Fruit fly (Drosophila melanogaster) whole organism, embryonic: ENCODE results near the gene brm.

Experiments used
- Adf1 ChIP-seq: fragments of 200-800 bp; sonication (Bioruptor generic); IDR thresholded peaks from 2 replicates; pipeline ENCODE4 v1.3.6; 2022; ENCODE audit warnings: missing biosample characterization, missing genetic modification characterization
- CG10267 ChIP-seq: fragments of 200-800 bp; sonication (Bioruptor generic); optimal IDR thresholded peaks from 2 replicates; lab custom pipeline; 2018; ENCODE audit warnings: missing biosample characterization, mild to moderate bottlenecking, missing genetic modification characterization, moderate library complexity
- CG10431 ChIP-seq: fragments of 200-800 bp; sonication (Bioruptor generic); optimal IDR thresholded peaks from 3 replicates; lab custom pipeline; 2018; ENCODE audit warnings: missing biosample characterization, mild to moderate bottlenecking, missing genetic modification characterization
- CG11247 ChIP-seq: fragments of 200-800 bp; sonication (Bioruptor generic); IDR thresholded peaks from 2 replicates; pipeline ENCODE4 v1.3.6; 2022; ENCODE audit warnings: missing biosample characterization, missing genetic modification characterization
- CG17361 ChIP-seq: fragments of 200-800 bp; sonication (Bioruptor generic); IDR thresholded peaks from 3 replicates; pipeline ENCODE4 v1.3.6; 2022; ENCODE audit warnings: missing biosample characterization, missing genetic modification characterization
- CG2202 ChIP-seq: fragments of 200-800 bp; sonication (Bioruptor generic); optimal IDR thresholded peaks from 2 replicates; lab custom pipeline; 2018; ENCODE audit warnings: missing biosample characterization, mild to moderate bottlenecking, missing genetic modification characterization
- CG2678 ChIP-seq: fragments of 200-800 bp; sonication (Bioruptor generic); optimal IDR thresholded peaks from 3 replicates; lab custom pipeline; 2019; ENCODE audit warnings: missing biosample characterization, mild to moderate bottlenecking, missing genetic modification characterization, moderate library complexity
- CG32767 ChIP-seq: fragments of 200-800 bp; sonication (Bioruptor generic); IDR thresholded peaks from 2 replicates; pipeline ENCODE4 v1.3.6; 2022; ENCODE audit warnings: missing biosample characterization, missing genetic modification characterization
- CG33213 ChIP-seq: fragments of 200-800 bp; sonication (Bioruptor generic); optimal IDR thresholded peaks from 3 replicates; lab custom pipeline; 2016; ENCODE audit warnings: missing biosample characterization, missing genetic modification characterization
- CG4328 ChIP-seq: fragments of 200-800 bp; sonication (Bioruptor generic); optimal IDR thresholded peaks from 3 replicates; lab custom pipeline; 2017; ENCODE audit warnings: missing biosample characterization, missing genetic modification reagents, missing genetic modification characterization
- CG4707 ChIP-seq: fragments of 200-800 bp; sonication (Bioruptor generic); optimal IDR thresholded peaks from 2 replicates; lab custom pipeline; 2018; ENCODE audit warnings: missing biosample characterization, mild to moderate bottlenecking, missing genetic modification characterization, moderate library complexity
- CG4820 ChIP-seq: fragments of 200-800 bp; sonication (Bioruptor generic); optimal IDR thresholded peaks from 3 replicates; lab custom pipeline; 2016; ENCODE audit warnings: missing biosample characterization, missing genetic modification characterization
- CG6683 ChIP-seq: fragments of 200-800 bp; sonication (Bioruptor generic); optimal IDR thresholded peaks from 2 replicates; lab custom pipeline; 2017; ENCODE audit warnings: missing biosample characterization, mild to moderate bottlenecking, missing genetic modification characterization, missing genetic modification reagents
- CG6689 ChIP-seq: fragments of 200-800 bp; sonication (Bioruptor generic); IDR thresholded peaks from 2 replicates; pipeline ENCODE4 v1.3.6; 2022; ENCODE audit warnings: missing biosample characterization, missing genetic modification characterization
- CG7372 ChIP-seq: fragments of 200-800 bp; sonication (Bioruptor generic); IDR thresholded peaks from 2 replicates; pipeline ENCODE4 v1.3.6; 2022; ENCODE audit warnings: missing biosample characterization, missing genetic modification characterization
- CG8089 ChIP-seq: fragments of 200-800 bp; sonication (Bioruptor generic); optimal IDR thresholded peaks from 3 replicates; lab custom pipeline; 2016; ENCODE audit warnings: missing biosample characterization, missing genetic modification characterization
- CG8281 ChIP-seq: fragments of 200-800 bp; sonication (Bioruptor generic); optimal IDR thresholded peaks from 2 replicates; lab custom pipeline; 2018; ENCODE audit warnings: missing biosample characterization, mild to moderate bottlenecking, missing genetic modification characterization, moderate library complexity
- CG8388 ChIP-seq: fragments of 200-800 bp; sonication (Bioruptor generic); optimal IDR thresholded peaks from 2 replicates; lab custom pipeline; 2019; ENCODE audit warnings: missing biosample characterization, mild to moderate bottlenecking, missing genetic modification characterization, moderate library complexity
- CG9215 ChIP-seq: fragments of 200-800 bp; sonication (Bioruptor generic); IDR thresholded peaks from 2 replicates; pipeline ENCODE4 v1.3.6; 2022; ENCODE audit warnings: missing biosample characterization, missing genetic modification characterization
- CHES-1-like ChIP-seq: fragments of 200-800 bp; sonication (Bioruptor generic); optimal IDR thresholded peaks from 2 replicates; lab custom pipeline; 2016; ENCODE audit warnings: missing biosample characterization, missing genetic modification characterization
- Ets97D ChIP-seq: fragments of 200-800 bp; sonication (Bioruptor generic); optimal IDR thresholded peaks from 3 replicates; lab custom pipeline; 2016; ENCODE audit warnings: missing biosample characterization, missing genetic modification characterization
- Gug ChIP-seq: fragments of 200-800 bp; sonication (Bioruptor generic); IDR thresholded peaks from 4 replicates; pipeline ENCODE4 v1.3.6; 2022; ENCODE audit warnings: missing biosample characterization, missing genetic modification characterization
- H15 ChIP-seq: fragments of 200-800 bp; sonication (Bioruptor generic); IDR thresholded peaks from 3 replicates; pipeline ENCODE4 v1.3.6; 2022; ENCODE audit warnings: missing biosample characterization, missing genetic modification characterization
- HLH3B ChIP-seq: fragments of 200-800 bp; sonication (Bioruptor generic); IDR thresholded peaks from 2 replicates; pipeline ENCODE4 v1.3.6; 2022; ENCODE audit warnings: missing biosample characterization, missing genetic modification characterization
- HmgD ChIP-seq: fragments of 200-800 bp; sonication (Bioruptor generic); optimal IDR thresholded peaks from 3 replicates; lab custom pipeline; 2016; ENCODE audit warnings: missing biosample characterization, missing genetic modification characterization
- Hr51 ChIP-seq, 2 experiments: fragments of 200-800 bp; sonication (Bioruptor generic); optimal IDR thresholded peaks; 2 replicates in 1 of 2; 3 replicates in 1 of 2; lab custom pipeline; 2016 to 2018; ENCODE audit warnings: missing biosample characterization in 2 of 2, missing genetic modification characterization in 2 of 2, mild to moderate bottlenecking in 1 of 2, moderate library complexity in 1 of 2
- Hr78 ChIP-seq, 2 experiments: fragments of 200-800 bp in 1 of 2; fragments of >200 bp in 1 of 2; sonication (Bioruptor generic) in 1 of 2; optimal IDR thresholded peaks; 2 replicates each; lab custom pipeline; 2017 to 2019; ENCODE audit warnings: missing biosample characterization in 2 of 2, missing genetic modification characterization in 2 of 2, mild to moderate bottlenecking in 1 of 2, moderate library complexity in 1 of 2
- Max ChIP-seq: fragments of 200-800 bp; sonication (Bioruptor generic); optimal IDR thresholded peaks from 2 replicates; lab custom pipeline; 2016; ENCODE audit warnings: missing biosample characterization, mild to moderate bottlenecking, missing genetic modification characterization
- Nf-YA ChIP-seq: fragments of 200-800 bp; sonication (Bioruptor generic); IDR thresholded peaks from 2 replicates; pipeline ENCODE4 v1.3.6; 2022; ENCODE audit warnings: missing biosample characterization, missing genetic modification characterization
- Oaz ChIP-seq: fragments of 200-800 bp; sonication (Bioruptor generic); IDR thresholded peaks from 2 replicates; pipeline ENCODE4 v1.3.6; 2022; ENCODE audit warnings: missing biosample characterization, missing genetic modification characterization
- Spps ChIP-seq: fragments of 200-800 bp; sonication (Bioruptor generic); optimal IDR thresholded peaks from 2 replicates; lab custom pipeline; 2018; ENCODE audit warnings: missing biosample characterization, mild to moderate bottlenecking, missing genetic modification characterization
- Trl ChIP-seq, 3 experiments: fragments of >200 bp in 2 of 3; fragments of 200-800 bp in 1 of 3; sonication (Bioruptor generic) in 1 of 3; optimal IDR thresholded peaks; 2 replicates in 1 of 3; 3 replicates in 2 of 3; lab custom pipeline; 2016 to 2017; ENCODE audit warnings: missing biosample characterization in 1 of 3, missing genetic modification characterization in 1 of 3
- al ChIP-seq: fragments of 200-800 bp; sonication (Bioruptor generic); IDR thresholded peaks from 2 replicates; pipeline ENCODE4 v1.3.6; 2022; ENCODE audit warnings: missing biosample characterization, missing genetic modification characterization
- btn ChIP-seq: fragments of 200-800 bp; sonication (Bioruptor generic); optimal IDR thresholded peaks from 2 replicates; lab custom pipeline; 2016; ENCODE audit warnings: missing biosample characterization, missing genetic modification characterization
- cg ChIP-seq: fragments of 200-800 bp; sonication (Bioruptor generic); optimal IDR thresholded peaks from 3 replicates; lab custom pipeline; 2019; ENCODE audit warnings: missing biosample characterization, mild to moderate bottlenecking, missing genetic modification characterization, moderate library complexity
- chinmo ChIP-seq: fragments of 200-800 bp; sonication (Bioruptor generic); IDR thresholded peaks from 4 replicates; pipeline ENCODE4 v1.3.6; 2022; ENCODE audit warnings: missing biosample characterization, missing genetic modification characterization; ENCODE audit not compliant: partially characterized antibody
- cwo ChIP-seq: fragments of 200-800 bp; sonication (Bioruptor generic); optimal IDR thresholded peaks from 3 replicates; lab custom pipeline; 2017; ENCODE audit warnings: missing biosample characterization, missing genetic modification characterization, mild to moderate bottlenecking, moderate library complexity, missing genetic modification reagents
- dan ChIP-seq: fragments of 200-800 bp; sonication (Bioruptor generic); IDR thresholded peaks from 2 replicates; pipeline ENCODE4 v1.3.6; 2022; ENCODE audit warnings: missing biosample characterization, missing genetic modification characterization
- dpn ChIP-seq, 2 experiments: fragments of 200-800 bp; sonication (Bioruptor generic); optimal IDR thresholded peaks; 3 replicates each; lab custom pipeline; 2016; ENCODE audit warnings: missing biosample characterization in 2 of 2, missing genetic modification characterization in 2 of 2
- dysf ChIP-seq: fragments of 200-800 bp; sonication (Bioruptor generic); IDR thresholded peaks from 3 replicates; pipeline ENCODE4 v1.3.6; 2022; ENCODE audit warnings: missing biosample characterization, missing genetic modification characterization
- fd102C ChIP-seq: fragments of 200-800 bp; sonication (Bioruptor generic); optimal IDR thresholded peaks from 2 replicates; lab custom pipeline; 2018; ENCODE audit warnings: missing biosample characterization, mild to moderate bottlenecking, missing genetic modification characterization, moderate library complexity
- lov ChIP-seq, 2 experiments: fragments of 200-800 bp in 1 of 2; fragments of >200 bp in 1 of 2; sonication (Bioruptor generic) in 1 of 2; IDR thresholded peaks in 1 of 2; optimal IDR thresholded peaks in 1 of 2; 2 replicates in 1 of 2; 3 replicates in 1 of 2; pipeline versions ENCODE4 v1.3.6 to Lab custom; 2017 to 2022; ENCODE audit warnings: missing biosample characterization in 1 of 2, missing genetic modification characterization in 1 of 2
- peb ChIP-seq: fragments of 200-800 bp; sonication (Bioruptor generic); IDR thresholded peaks from 2 replicates; pipeline ENCODE4 v1.3.6; 2022; ENCODE audit warnings: missing biosample characterization, missing genetic modification characterization
- pita ChIP-seq: fragments of 200-800 bp; sonication (Bioruptor generic); optimal IDR thresholded peaks from 2 replicates; lab custom pipeline; 2017; ENCODE audit warnings: missing biosample characterization, mild to moderate bottlenecking, missing genetic modification characterization
- pum ChIP-seq: fragments of 200-800 bp; sonication (Bioruptor generic); optimal IDR thresholded peaks from 2 replicates; lab custom pipeline; 2016; ENCODE audit warnings: missing biosample characterization, missing genetic modification characterization
- sd ChIP-seq: fragments of 200-800 bp; sonication (Bioruptor generic); optimal IDR thresholded peaks from 3 replicates; lab custom pipeline; 2018; ENCODE audit warnings: missing biosample characterization, mild to moderate bottlenecking, missing genetic modification characterization, moderate library complexity
- sob ChIP-seq: fragments of 200-800 bp; sonication (Bioruptor generic); IDR thresholded peaks from 2 replicates; pipeline ENCODE4 v1.3.6; 2022; ENCODE audit warnings: missing biosample characterization, missing genetic modification characterization
- vvl ChIP-seq: fragments of 200-800 bp; sonication (Bioruptor generic); IDR thresholded peaks from 2 replicates; pipeline ENCODE4 v1.3.6; 2022; ENCODE audit warnings: missing biosample characterization, missing genetic modification characterization
- z ChIP-seq: fragments of 200-800 bp; sonication (Bioruptor generic); IDR thresholded peaks from 3 replicates; pipeline ENCODE4 v1.3.6; 2022; ENCODE audit warnings: missing biosample characterization, missing genetic modification characterization

The brm gene

dm6 chr3L:16027163-16027633 lies 44.5 kb upstream of the brm start (continued):
- TF ChIP-seq pita (GFP tag; lab: Kevin White, UChicago) (no peak), fd102C (GFP tag; lab: Kevin White, UChicago) (peak; percentile 59), vvl (GFP tag; lab: Robert Waterston, UW) (no peak), HLH3B (GFP tag; lab: Robert Waterston, UW) (peak; percentile 50; the same call in 1 of the 2 replicates), cg (GFP tag; lab: Kevin White, UChicago) (peak; percentile 58), z (GFP tag; lab: Robert Waterston, UW) (0 out of 3 replicates have a peak, but pooled peaks have one; percentile 14), CG8281 (tag; lab: Kevin White, UChicago) (peak; percentile 14), CG4707 (GFP tag; lab: Kevin White, UChicago) (peak; percentile 19), CG8089 (GFP tag; lab: Kevin White, UChicago) (peak; percentile 27), dan (GFP tag; lab: Robert Waterston, UW) (no peak), Oaz (GFP tag; lab: Robert Waterston, UW) (peak; percentile 6; the same call in 1 of the 2 replicates), Hr78 (GFP tag; optimal IDR thresholded peaks at IDR 0.05; lab: Kevin White, UChicago) (peak in 1 of 2 experiments; percentile 11), Max (peak; percentile 3), CG2202 (peak; percentile 69), dpn (GFP tag; optimal IDR thresholded peaks at IDR 0.05; lab: Kevin White, UChicago) (peak in 1 of 2 experiments; percentile 56), al (peak; percentile 21; the same call in 1 of the 2 replicates), CG8388 (no peak), H15 (GFP tag; lab: Robert Waterston, UW) (0 out of 3 replicates have a peak, but pooled peaks have one; percentile 24), CG6683 (GFP tag; lab: Kevin White, UChicago) (peak; percentile 1), Ets97D (GFP tag; lab: Kevin White, UChicago) (peak; percentile 26), CHES-1-like (GFP tag; lab: Kevin White, UChicago) (peak; percentile 30), btn (GFP tag; lab: Kevin White, UChicago) (peak; percentile 20), cwo (GFP tag; lab: Kevin White, UChicago) (peak; percentile 76), CG10267 (tag; lab: Kevin White, UChicago) (peak; percentile 14), CG6689 (0 out of 2 replicates have a peak, but pooled peaks have one; percentile 34), pum (no peak), CG33213 (peak; percentile 21), HmgD (GFP tag; lab: Kevin White, UChicago) (no peak), Trl (optimal IDR thresholded peaks at IDR 0.05; lab: Kevin White, UChicago) (no peak), Trl (GFP tag; optimal IDR thresholded peaks at IDR 0.05; lab: Kevin White, UChicago) (peak; percentile 48), CG32767 (GFP tag; lab: Robert Waterston, UW) (0 out of 2 replicates have a peak, but pooled peaks have one; percentile 18), Gug (GFP tag; lab: Robert Waterston, UW) (peak; percentile 24; the same call in 1 of the 4 replicates), Hr51 (GFP tag; optimal IDR thresholded peaks at IDR 0.05; lab: Kevin White, UChicago) (no peak), peb (0 out of 2 replicates have a peak, but pooled peaks have one; percentile 24), CG4820 (GFP tag; lab: Kevin White, UChicago) (peak; percentile 35), CG11247 (GFP tag; lab: Robert Waterston, UW) (no peak), CG10431 (peak; percentile 50), CG7372 (GFP tag; lab: Robert Waterston, UW) (no peak), chinmo (GFP tag; lab: Robert Waterston, UW) (peak; percentile 69; the same call in 1 of the 4 replicates), sob (GFP tag; lab: Robert Waterston, UW) (peak; percentile 61), CG9215 (GFP tag; lab: Robert Waterston, UW) (no peak), Nf-YA (GFP tag; lab: Robert Waterston, UW) (peak; percentile 46; the same call in 1 of the 2 replicates), Spps (tag; lab: Kevin White, UChicago) (peak; percentile 8), sd (tag; lab: Kevin White, UChicago) (peak; percentile 12), CG2678 (tag; lab: Kevin White, UChicago) (peak; percentile 53), lov (optimal IDR thresholded peaks at IDR 0.05; lab: Kevin White, UChicago) (no peak), lov (GFP tag; IDR thresholded peaks at IDR 0.05; lab: Robert Waterston, UW) (no peak), Adf1 (GFP tag; lab: Robert Waterston, UW) (no peak), dysf (peak; percentile 58; the same call in 2 of the 3 replicates), CG17361 (no peak), CG4328 (peak; percentile 40)
